Worm (Caenorhabditis elegans) whole organism, L4 larva: Measurements from ENCODE around the gene F59B2.15.

Source experiments
- F44E2.7 ChIP-seq: fragments of 200-800 bp; sonication (Bioruptor generic); IDR thresholded peaks from 2 replicates; pipeline ENCODE4 v2.1.2; 2022; ENCODE audit warnings: missing genetic modification characterization, missing compliant biosample characterization
- Y105C5A.15 ChIP-seq: fragments of 200-800 bp; sonication (Bioruptor generic); IDR thresholded peaks from 2 replicates; pipeline ENCODE4 v1.3.6; 2022; ENCODE audit warnings: missing genetic modification characterization, missing compliant biosample characterization
- Y75B8A.6 ChIP-seq: fragments of 200-800 bp; sonication (Bioruptor generic); IDR thresholded peaks from 2 replicates; pipeline ENCODE4 v1.3.6; 2022; ENCODE audit warnings: missing genetic modification reagents, missing genetic modification characterization, missing compliant biosample characterization
- ama-1 ChIP-seq: fragments of 150-350 bp; optimal IDR thresholded peaks from 2 replicates; lab custom pipeline; 2014; ENCODE audit warnings: inconsistent platforms, mixed read lengths
- ceh-44 ChIP-seq: fragments of 200-800 bp; sonication (Bioruptor generic); IDR thresholded peaks from 2 replicates; pipeline ENCODE4 v1.3.6; 2022; ENCODE audit warnings: missing genetic modification reagents, missing genetic modification characterization, missing compliant biosample characterization
- ces-1 ChIP-seq: fragments of 150-350 bp; sonication (generic microtip); optimal IDR thresholded peaks from 4 replicates; lab custom pipeline; 2014; ENCODE audit warnings: missing biosample characterization, missing genetic modification reagents, missing genetic modification characterization
- hif-1 ChIP-seq, 2 experiments: sonication (generic microtip); optimal IDR thresholded peaks; 2 replicates each; lab custom pipeline; 2016 to 2017; ENCODE audit warnings: missing compliant biosample characterization in 2 of 2, missing genetic modification characterization in 2 of 2, missing genetic modification reagents in 2 of 2, missing genotype in 2 of 2, mild to moderate bottlenecking in 1 of 2
- hmg-1.1 ChIP-seq: fragments of 200-800 bp; sonication (Bioruptor generic); IDR thresholded peaks from 2 replicates; pipeline ENCODE4 v1.3.6; 2022; ENCODE audit warnings: missing genetic modification reagents, missing genetic modification characterization, missing compliant biosample characterization
- jun-1 ChIP-seq: fragments of 150-350 bp; optimal IDR thresholded peaks from 2 replicates; lab custom pipeline; 2014; ENCODE audit warnings: missing biosample characterization, missing genetic modification reagents, missing genetic modification characterization
- lin-13 ChIP-seq: fragments of 150-350 bp; optimal IDR thresholded peaks from 2 replicates; lab custom pipeline; 2014; ENCODE audit warnings: missing biosample characterization, missing genetic modification reagents, missing genetic modification characterization
- lin-29 ChIP-seq: fragments of 200-800 bp; sonication (Bioruptor generic); IDR thresholded peaks from 2 replicates; pipeline ENCODE4 v1.3.6; 2022; ENCODE audit warnings: missing genetic modification reagents, missing genetic modification characterization, missing compliant biosample characterization
- madf-5 ChIP-seq, 2 experiments: fragments of 200-800 bp; sonication (Bioruptor generic); IDR thresholded peaks; 2 replicates each; pipeline ENCODE4 v1.3.6; 2022; ENCODE audit warnings: missing compliant biosample characterization in 2 of 2, missing genetic modification characterization in 2 of 2
- pha-4 ChIP-seq, 2 experiments: fragments of 150-350 bp in 1 of 2; fragments of 200-800 bp in 1 of 2; sonication (Bioruptor generic) in 1 of 2; IDR thresholded peaks in 1 of 2; optimal IDR thresholded peaks in 1 of 2; 2 replicates each; pipeline versions ENCODE4 v1.3.6 to Lab custom; 2014 to 2022; ENCODE audit warnings: missing genetic modification characterization in 2 of 2, missing genetic modification reagents in 2 of 2, missing biosample characterization in 1 of 2, missing compliant biosample characterization in 1 of 2
- sdz-12 ChIP-seq: fragments of 200-800 bp; sonication (Bioruptor generic); optimal IDR thresholded peaks from 2 replicates; lab custom pipeline; 2018; ENCODE audit warnings: mild to moderate bottlenecking, missing genetic modification characterization, missing compliant biosample characterization

- TF ChIP-seq lin-29 (GFP tag; lab: Robert Waterston, UW) (no peak), ces-1 (GFP tag; lab: Kevin White, UChicago) (no peak), ceh-44 (GFP tag; lab: Robert Waterston, UW) (no peak), hmg-1.1 (GFP tag; lab: Robert Waterston, UW) (no peak), F44E2.7 (no peak), sdz-12 (GFP tag; lab: Kevin White, UChicago) (no peak), Y75B8A.6 (no peak), madf-5 (GFP tag; IDR thresholded peaks at IDR 0.05; lab: Robert Waterston, UW) (no peak), ama-1 (lab: Kevin White, UChicago) (no peak), jun-1 (tag; lab: Kevin White, UChicago) (no peak), Y105C5A.15 (no peak), lin-13 (GFP tag; lab: Kevin White, UChicago) (no peak), pha-4 (GFP tag; IDR thresholded peaks at IDR 0.05; lab: Robert Waterston, UW) (no peak), pha-4 (tag; optimal IDR thresholded peaks at IDR 0.05; lab: Kevin White, UChicago) (no peak), hif-1 (tag; optimal IDR thresholded peaks at IDR 0.05; lab: Kevin White, UChicago) (no peak)
Observed at ce11 chrIII:8996686-8997085, 5.8 kb downstream of the F59B2.15 start, which contains the start of gene skat-1.
